Fruit fly (Drosophila melanogaster) whole organism, embryonic: Measurements from ENCODE around the gene Edg78E.
A peak's percentile ranks its signal among the peaks of the same experiment; 100 is the strongest.

ENCODE experiments used
- Awh ChIP-seq: fragments of 200-800 bp; sonication (Bioruptor generic); IDR thresholded peaks from 2 replicates; pipeline ENCODE4, ENCODE4 v1.3.6; 2022; ENCODE audit warnings: missing biosample characterization, missing genetic modification characterization
- CG10267 ChIP-seq: fragments of 200-800 bp; sonication (Bioruptor generic); optimal IDR thresholded peaks from 2 replicates; lab custom pipeline; 2018; ENCODE audit warnings: missing biosample characterization, mild to moderate bottlenecking, missing genetic modification characterization, moderate library complexity
- CG12071 ChIP-seq: fragments of 200-800 bp; sonication (Bioruptor generic); optimal IDR thresholded peaks from 3 replicates; lab custom pipeline; 2018; ENCODE audit warnings: missing biosample characterization, mild to moderate bottlenecking, missing genetic modification characterization
- CG12219 ChIP-seq: fragments of 200-800 bp; sonication (Bioruptor generic); optimal IDR thresholded peaks from 3 replicates; lab custom pipeline; 2018; ENCODE audit warnings: missing biosample characterization, mild to moderate bottlenecking, missing genetic modification characterization
- CG13123 ChIP-seq: fragments of 200-800 bp; sonication (Bioruptor generic); optimal IDR thresholded peaks from 2 replicates; lab custom pipeline; 2016; ENCODE audit warnings: missing biosample characterization, missing genetic modification characterization
- CG13296 ChIP-seq: fragments of 200-800 bp; sonication (Bioruptor generic); optimal IDR thresholded peaks from 3 replicates; lab custom pipeline; 2018; ENCODE audit warnings: missing biosample characterization, mild to moderate bottlenecking, missing genetic modification characterization
- CG13894 ChIP-seq: fragments of 200-800 bp; sonication (Bioruptor generic); optimal IDR thresholded peaks from 3 replicates; lab custom pipeline; 2018; ENCODE audit warnings: missing biosample characterization, mild to moderate bottlenecking, missing genetic modification characterization, moderate library complexity
- CG15073 ChIP-seq: fragments of 200-800 bp; sonication (Bioruptor generic); optimal IDR thresholded peaks from 2 replicates; lab custom pipeline; 2016; ENCODE audit warnings: missing biosample characterization, missing genetic modification characterization
- CG15479 ChIP-seq: fragments of 200-800 bp; sonication (Bioruptor generic); optimal IDR thresholded peaks from 3 replicates; lab custom pipeline; 2019; ENCODE audit warnings: missing biosample characterization, mild to moderate bottlenecking, missing genetic modification characterization, moderate library complexity
- CG16779 ChIP-seq: fragments of 200-800 bp; sonication (Bioruptor generic); IDR thresholded peaks from 2 replicates; pipeline ENCODE4 v1.3.6; 2022; ENCODE audit warnings: missing biosample characterization, missing genetic modification characterization
- CG17912 ChIP-seq: fragments of 200-800 bp; sonication (Bioruptor generic); optimal IDR thresholded peaks from 2 replicates; lab custom pipeline; 2018; ENCODE audit warnings: missing biosample characterization, mild to moderate bottlenecking, missing genetic modification characterization
- CG2116 ChIP-seq: fragments of 200-800 bp; sonication (Bioruptor generic); optimal IDR thresholded peaks from 3 replicates; lab custom pipeline; 2018; ENCODE audit warnings: missing biosample characterization, mild to moderate bottlenecking, missing genetic modification characterization
- CG33557 ChIP-seq: fragments of 200-800 bp; sonication (Bioruptor generic); optimal IDR thresholded peaks from 2 replicates; lab custom pipeline; 2019; ENCODE audit warnings: missing biosample characterization, mild to moderate bottlenecking, missing genetic modification characterization, moderate library complexity
- CG6272 ChIP-seq: fragments of 200-800 bp; sonication (Bioruptor generic); IDR thresholded peaks from 2 replicates; pipeline ENCODE4 v1.3.6; 2022; ENCODE audit warnings: missing biosample characterization, missing genetic modification characterization
- CG6683 ChIP-seq: fragments of 200-800 bp; sonication (Bioruptor generic); optimal IDR thresholded peaks from 2 replicates; lab custom pipeline; 2017; ENCODE audit warnings: missing biosample characterization, mild to moderate bottlenecking, missing genetic modification characterization, missing genetic modification reagents
- CG6813 ChIP-seq: fragments of 200-800 bp; sonication (Bioruptor generic); optimal IDR thresholded peaks from 2 replicates; lab custom pipeline; 2017; ENCODE audit warnings: missing biosample characterization, missing genetic modification characterization, mild to moderate bottlenecking, moderate library complexity, missing genetic modification reagents
- CG7271 ChIP-seq: fragments of 200-800 bp; sonication (Bioruptor generic); optimal IDR thresholded peaks from 2 replicates; lab custom pipeline; 2018; ENCODE audit warnings: missing biosample characterization, mild to moderate bottlenecking, missing genetic modification characterization, moderate library complexity
- CG8089 ChIP-seq: fragments of 200-800 bp; sonication (Bioruptor generic); optimal IDR thresholded peaks from 3 replicates; lab custom pipeline; 2016; ENCODE audit warnings: missing biosample characterization, missing genetic modification characterization
- CG9932 ChIP-seq: fragments of 200-800 bp; sonication (Bioruptor generic); IDR thresholded peaks from 2 replicates; pipeline ENCODE4 v1.3.6; 2022; ENCODE audit warnings: missing biosample characterization, missing genetic modification characterization
- Camta ChIP-seq: fragments of 200-800 bp; sonication (Bioruptor generic); optimal IDR thresholded peaks from 2 replicates; lab custom pipeline; 2016; ENCODE audit warnings: missing biosample characterization, missing genetic modification characterization
- Dbx ChIP-seq: fragments of 200-800 bp; sonication (Bioruptor generic); IDR thresholded peaks from 3 replicates; pipeline ENCODE4 v1.3.6; 2022; ENCODE audit warnings: missing biosample characterization, missing genetic modification characterization
- E2f1 ChIP-seq: fragments of 200-800 bp; sonication (Bioruptor generic); IDR thresholded peaks from 2 replicates; pipeline ENCODE4 v1.3.6; 2022; ENCODE audit warnings: missing biosample characterization, missing genetic modification characterization
- Ets97D ChIP-seq: fragments of 200-800 bp; sonication (Bioruptor generic); optimal IDR thresholded peaks from 3 replicates; lab custom pipeline; 2016; ENCODE audit warnings: missing biosample characterization, missing genetic modification characterization
- Hand ChIP-seq: fragments of 200-800 bp; sonication (Bioruptor generic); optimal IDR thresholded peaks from 2 replicates; lab custom pipeline; 2017; ENCODE audit warnings: mild to moderate bottlenecking, missing biosample characterization, missing genetic modification reagents, missing genetic modification characterization
- Hr78 ChIP-seq, 2 experiments: fragments of 200-800 bp in 1 of 2; fragments of >200 bp in 1 of 2; sonication (Bioruptor generic) in 1 of 2; optimal IDR thresholded peaks; 2 replicates each; lab custom pipeline; 2017 to 2019; ENCODE audit warnings: missing biosample characterization in 2 of 2, missing genetic modification characterization in 2 of 2, mild to moderate bottlenecking in 1 of 2, moderate library complexity in 1 of 2
- Hsf ChIP-seq: fragments of 200-800 bp; sonication (Bioruptor generic); optimal IDR thresholded peaks from 3 replicates; lab custom pipeline; 2016; ENCODE audit warnings: missing biosample characterization, missing genetic modification characterization
- Lpt ChIP-seq: fragments of >200 bp; optimal IDR thresholded peaks from 2 replicates; lab custom pipeline; 2018; ENCODE audit warnings: missing biosample characterization, missing genetic modification characterization
- NC2β ChIP-seq: fragments of 200-800 bp; sonication (Bioruptor generic); optimal IDR thresholded peaks from 2 replicates; lab custom pipeline; 2016; ENCODE audit warnings: missing biosample characterization, missing genetic modification characterization
- NfI ChIP-seq: fragments of 200-800 bp; sonication (Bioruptor generic); optimal IDR thresholded peaks from 3 replicates; lab custom pipeline; 2018; ENCODE audit warnings: missing biosample characterization, mild to moderate bottlenecking, missing genetic modification characterization, moderate library complexity
- PHDP ChIP-seq: fragments of 200-800 bp; sonication (Bioruptor generic); optimal IDR thresholded peaks from 3 replicates; lab custom pipeline; 2018; ENCODE audit warnings: missing biosample characterization, mild to moderate bottlenecking, missing genetic modification characterization, moderate library complexity
- Xrp1 ChIP-seq: fragments of 200-800 bp; sonication (Bioruptor generic); IDR thresholded peaks from 2 replicates; pipeline ENCODE4 v1.3.6; 2022; ENCODE audit warnings: missing biosample characterization, missing genetic modification characterization
- YL-1 ChIP-seq: fragments of 200-800 bp; sonication (Bioruptor generic); optimal IDR thresholded peaks from 3 replicates; lab custom pipeline; 2017; ENCODE audit warnings: missing biosample characterization, mild to moderate bottlenecking, missing genetic modification characterization
- cg ChIP-seq: fragments of 200-800 bp; sonication (Bioruptor generic); optimal IDR thresholded peaks from 3 replicates; lab custom pipeline; 2019; ENCODE audit warnings: missing biosample characterization, mild to moderate bottlenecking, missing genetic modification characterization, moderate library complexity
- corto ChIP-seq: fragments of 200-800 bp; sonication (Bioruptor generic); optimal IDR thresholded peaks from 2 replicates; lab custom pipeline; 2016; ENCODE audit warnings: missing biosample characterization, mild to moderate bottlenecking, missing genetic modification characterization, moderate library complexity
- cwo ChIP-seq: fragments of 200-800 bp; sonication (Bioruptor generic); optimal IDR thresholded peaks from 3 replicates; lab custom pipeline; 2017; ENCODE audit warnings: missing biosample characterization, missing genetic modification characterization, mild to moderate bottlenecking, moderate library complexity, missing genetic modification reagents
- dimm ChIP-seq: fragments of 200-800 bp; sonication (Bioruptor generic); IDR thresholded peaks from 2 replicates; pipeline ENCODE4 v1.3.6; 2022; ENCODE audit warnings: missing biosample characterization, missing genetic modification characterization
- her ChIP-seq: fragments of 200-800 bp; sonication (Bioruptor generic); optimal IDR thresholded peaks from 2 replicates; lab custom pipeline; 2016; ENCODE audit warnings: missing biosample characterization, missing genetic modification characterization
- insv ChIP-seq, 2 experiments: fragments of 200-800 bp; sonication (Bioruptor generic); optimal IDR thresholded peaks; 3 replicates each; lab custom pipeline; 2016 to 2018; ENCODE audit warnings: missing biosample characterization in 2 of 2, missing genetic modification characterization in 2 of 2
- lmd ChIP-seq: fragments of 200-800 bp; sonication (Bioruptor generic); IDR thresholded peaks from 2 replicates; pipeline ENCODE4 v1.3.6; 2022; ENCODE audit warnings: missing biosample characterization, missing genetic modification characterization
- lov ChIP-seq, 2 experiments: fragments of 200-800 bp in 1 of 2; fragments of >200 bp in 1 of 2; sonication (Bioruptor generic) in 1 of 2; IDR thresholded peaks in 1 of 2; optimal IDR thresholded peaks in 1 of 2; 2 replicates in 1 of 2; 3 replicates in 1 of 2; pipeline versions ENCODE4 v1.3.6 to Lab custom; 2017 to 2022; ENCODE audit warnings: missing biosample characterization in 1 of 2, missing genetic modification characterization in 1 of 2
- nerfin-1 ChIP-seq: fragments of 200-800 bp; sonication (Bioruptor generic); optimal IDR thresholded peaks from 3 replicates; lab custom pipeline; 2019; ENCODE audit warnings: missing biosample characterization, mild to moderate bottlenecking, missing genetic modification characterization, moderate library complexity
- onecut ChIP-seq: fragments of 200-800 bp; sonication (Bioruptor generic); IDR thresholded peaks from 2 replicates; pipeline ENCODE4 v1.3.6; 2022; ENCODE audit warnings: missing biosample characterization, missing genetic modification characterization
- pb ChIP-seq: fragments of 200-800 bp; sonication (Bioruptor generic); optimal IDR thresholded peaks from 3 replicates; lab custom pipeline; 2016; ENCODE audit warnings: missing biosample characterization, missing genetic modification characterization
- pho ChIP-seq: fragments of 200-800 bp; sonication (Bioruptor generic); optimal IDR thresholded peaks from 2 replicates; lab custom pipeline; 2016; ENCODE audit warnings: missing biosample characterization, missing genetic modification characterization
- pita ChIP-seq: fragments of 200-800 bp; sonication (Bioruptor generic); optimal IDR thresholded peaks from 2 replicates; lab custom pipeline; 2017; ENCODE audit warnings: missing biosample characterization, mild to moderate bottlenecking, missing genetic modification characterization
- so ChIP-seq: fragments of 200-800 bp; sonication (Bioruptor generic); IDR thresholded peaks from 3 replicates; pipeline ENCODE4 v1.3.6; 2022; ENCODE audit warnings: missing biosample characterization, missing genetic modification characterization
- stwl ChIP-seq: fragments of 200-800 bp; sonication (Bioruptor generic); optimal IDR thresholded peaks from 3 replicates; lab custom pipeline; 2018; ENCODE audit warnings: missing biosample characterization, mild to moderate bottlenecking, missing genetic modification characterization, moderate library complexity
- trem ChIP-seq: fragments of 200-800 bp; optimal IDR thresholded peaks from 3 replicates; lab custom pipeline; 2019; ENCODE audit warnings: missing biosample characterization, mild to moderate bottlenecking, missing genetic modification characterization, moderate library complexity
- ttk ChIP-seq: fragments of 200-800 bp; sonication (Bioruptor generic); IDR thresholded peaks from 2 replicates; pipeline ENCODE4 v2.1.2; 2022; ENCODE audit warnings: missing biosample characterization, missing genetic modification characterization
- wek ChIP-seq: fragments of 200-800 bp; sonication (Bioruptor generic); optimal IDR thresholded peaks from 3 replicates; lab custom pipeline; 2018; ENCODE audit warnings: missing biosample characterization, mild to moderate bottlenecking, missing genetic modification characterization, moderate library complexity

The Edg78E gene

dm6 chr3L:21280996-21281691, 16.5 kb downstream of the Edg78E start, which contains the start of gene ppl (continued):
- no peak for TF ChIP-seq pb (GFP tag; lab: Kevin White, UChicago)
- TF ChIP-seq Xrp1 = no peak
- no peak for TF ChIP-seq CG6683 (GFP tag; lab: Kevin White, UChicago)
- no peak for TF ChIP-seq her (GFP tag; lab: Kevin White, UChicago)
- TF ChIP-seq onecut (GFP tag; lab: Robert Waterston, UW) = no peak
- TF ChIP-seq Dbx (GFP tag; lab: Robert Waterston, UW) = no peak
- TF ChIP-seq CG15073 (GFP tag; lab: Kevin White, UChicago) = no peak
- no peak for TF ChIP-seq CG16779 (GFP tag; lab: Robert Waterston, UW)
- peak; percentile 56 for TF ChIP-seq YL-1 (GFP tag; lab: Kevin White, UChicago)
- no peak for TF ChIP-seq CG12071 (GFP tag; lab: Kevin White, UChicago)
- peak; percentile 47 for TF ChIP-seq trem (tag; lab: Kevin White, UChicago)
- peak; percentile 13 for TF ChIP-seq nerfin-1 (tag; lab: Kevin White, UChicago)
- TF ChIP-seq Awh (GFP tag; lab: Robert Waterston, UW) = no peak
- peak; percentile 63 for TF ChIP-seq stwl
- TF ChIP-seq CG13123 (GFP tag; lab: Kevin White, UChicago) = no peak
- no peak for TF ChIP-seq Ets97D
- TF ChIP-seq CG12219 (GFP tag; lab: Kevin White, UChicago) = no peak
- TF ChIP-seq wek (GFP tag; lab: Kevin White, UChicago) = no peak
- no peak for TF ChIP-seq CG13894 (tag; lab: Kevin White, UChicago)
- TF ChIP-seq insv (GFP tag; optimal IDR thresholded peaks at IDR 0.05; lab: Kevin White, UChicago) = no peak
- no peak for TF ChIP-seq NfI (GFP tag; lab: Kevin White, UChicago)
- no peak for TF ChIP-seq Lpt (GFP tag; lab: Kevin White, UChicago)
- TF ChIP-seq CG13296 (GFP tag; lab: Kevin White, UChicago) = no peak
- no peak for TF ChIP-seq Hsf (GFP tag; lab: Kevin White, UChicago)
- no peak for TF ChIP-seq pho (GFP tag; lab: Kevin White, UChicago)
- no peak for TF ChIP-seq CG9932 (GFP tag; lab: Robert Waterston, UW)
- no peak for TF ChIP-seq dimm (GFP tag; lab: Robert Waterston, UW)
- TF ChIP-seq CG2116 = peak; percentile 71
- TF ChIP-seq ttk = no peak
- no peak for TF ChIP-seq CG15479 (GFP tag; lab: Kevin White, UChicago)
- TF ChIP-seq lov (optimal IDR thresholded peaks at IDR 0.05; lab: Kevin White, UChicago) = no peak
- TF ChIP-seq lov (GFP tag; IDR thresholded peaks at IDR 0.05; lab: Robert Waterston, UW) = no peak
- no peak for TF ChIP-seq cg (GFP tag; lab: Kevin White, UChicago)
- no peak for TF ChIP-seq PHDP
- TF ChIP-seq corto (GFP tag; lab: Kevin White, UChicago) = no peak
- no peak for TF ChIP-seq E2f1 (GFP tag; lab: Robert Waterston, UW)
- TF ChIP-seq Hand (GFP tag; lab: Kevin White, UChicago) = no peak
- no peak for TF ChIP-seq so (GFP tag; lab: Robert Waterston, UW)
- no peak for TF ChIP-seq CG17912 (GFP tag; lab: Kevin White, UChicago)
- TF ChIP-seq CG8089 (GFP tag; lab: Kevin White, UChicago) = no peak
- TF ChIP-seq CG7271 = no peak
- no peak for TF ChIP-seq CG33557 (GFP tag; lab: Kevin White, UChicago)
- TF ChIP-seq NC2β (GFP tag; lab: Kevin White, UChicago) = peak; percentile 4
- no peak for TF ChIP-seq CG6813 (GFP tag; lab: Kevin White, UChicago)
- TF ChIP-seq CG10267 (tag; lab: Kevin White, UChicago) = peak; percentile 5
- TF ChIP-seq cwo (GFP tag; lab: Kevin White, UChicago) = no peak
- no peak for TF ChIP-seq pita (GFP tag; lab: Kevin White, UChicago)
- TF ChIP-seq lmd = no peak
- no peak for TF ChIP-seq CG6272 (GFP tag; lab: Robert Waterston, UW)
- TF ChIP-seq Hr78 (GFP tag; optimal IDR thresholded peaks at IDR 0.05; lab: Kevin White, UChicago) = peak in 1 of 2 experiments; percentile 99
- no peak for TF ChIP-seq Camta (GFP tag; lab: Kevin White, UChicago)
